Fruit fly (Drosophila melanogaster) whole organism, prepupa: Measurements from ENCODE around the gene Art1.
A peak's percentile ranks its signal among the peaks of the same experiment; 100 is the strongest.

Experiments used
- Blimp-1 ChIP-seq: fragments of 200-800 bp; sonication (Bioruptor generic); optimal IDR thresholded peaks from 3 replicates; lab custom pipeline; 2017; ENCODE audit warnings: missing biosample characterization, missing genetic modification characterization, mild to moderate bottlenecking, moderate library complexity, missing genetic modification reagents
- CG10669 ChIP-seq: fragments of 200-800 bp; sonication (Bioruptor generic); optimal IDR thresholded peaks from 3 replicates; lab custom pipeline; 2018; ENCODE audit warnings: missing biosample characterization, mild to moderate bottlenecking, missing genetic modification characterization, moderate library complexity
- CG11294 ChIP-seq: fragments of 200-800 bp; sonication (Bioruptor generic); IDR thresholded peaks from 2 replicates; pipeline ENCODE4 v1.3.6; 2022; ENCODE audit warnings: missing biosample characterization, missing genetic modification characterization
- CG11762 ChIP-seq: fragments of 200-800 bp; sonication (Bioruptor generic); optimal IDR thresholded peaks from 3 replicates; lab custom pipeline; 2016; ENCODE audit warnings: missing biosample characterization, missing genetic modification characterization; ENCODE audit not compliant: insufficient read depth
- CG15336 ChIP-seq: fragments of 200-800 bp; sonication (Bioruptor generic); IDR thresholded peaks from 2 replicates; pipeline ENCODE4 v1.3.6; 2022; ENCODE audit warnings: missing biosample characterization, missing genetic modification characterization
- CG3032 ChIP-seq: fragments of 200-800 bp; optimal IDR thresholded peaks from 2 replicates; lab custom pipeline; 2019; ENCODE audit warnings: missing biosample characterization, mild to moderate bottlenecking, missing genetic modification characterization, moderate library complexity
- CG31627 ChIP-seq: fragments of 200-800 bp; sonication (Bioruptor generic); optimal IDR thresholded peaks from 3 replicates; lab custom pipeline; 2016; ENCODE audit warnings: missing biosample characterization, missing genetic modification characterization
- CG32006 ChIP-seq: fragments of 200-800 bp; sonication (Bioruptor generic); optimal IDR thresholded peaks from 3 replicates; lab custom pipeline; 2017; ENCODE audit warnings: missing biosample characterization, mild to moderate bottlenecking, missing genetic modification characterization
- CG3919 ChIP-seq: fragments of 200-800 bp; sonication (Bioruptor generic); optimal IDR thresholded peaks from 3 replicates; lab custom pipeline; 2016; ENCODE audit warnings: missing biosample characterization, missing genetic modification characterization
- CG6163 ChIP-seq: fragments of 200-800 bp; sonication (Bioruptor generic); IDR thresholded peaks from 3 replicates; pipeline ENCODE4 v1.3.6; 2022; ENCODE audit warnings: missing biosample characterization, missing genetic modification characterization
- CG6792 ChIP-seq: fragments of 200-800 bp; sonication (Bioruptor generic); optimal IDR thresholded peaks from 3 replicates; lab custom pipeline; 2016; ENCODE audit warnings: missing biosample characterization, missing genetic modification characterization
- CG7368 ChIP-seq: fragments of 200-800 bp; sonication (Bioruptor generic); optimal IDR thresholded peaks from 3 replicates; lab custom pipeline; 2016; ENCODE audit warnings: missing biosample characterization, missing genetic modification characterization
- CG8119 ChIP-seq: fragments of 200-800 bp; sonication (Bioruptor generic); IDR thresholded peaks from 3 replicates; pipeline ENCODE4 v1.3.6; 2022; ENCODE audit warnings: missing biosample characterization, missing genetic modification characterization
- CG8632 ChIP-seq: fragments of 200-800 bp; sonication (Bioruptor generic); optimal IDR thresholded peaks from 3 replicates; lab custom pipeline; 2016; ENCODE audit warnings: missing biosample characterization, missing genetic modification characterization
- Eip78C ChIP-seq: fragments of 200-800 bp; sonication (Bioruptor generic); peaks from one replicate; lab custom pipeline; 2016; ENCODE audit warnings: missing biosample characterization, missing genetic modification characterization
- Eip93F ChIP-seq: fragments of 200-800 bp; sonication (Bioruptor generic); optimal IDR thresholded peaks from 2 replicates; lab custom pipeline; 2016; ENCODE audit warnings: missing biosample characterization, mild to moderate bottlenecking, missing genetic modification characterization
- Ets21C ChIP-seq: fragments of 200-800 bp; sonication (Bioruptor generic); optimal IDR thresholded peaks from 3 replicates; lab custom pipeline; 2016; ENCODE audit warnings: missing biosample characterization, missing genetic modification characterization
- Ets96B ChIP-seq: fragments of 200-800 bp; optimal IDR thresholded peaks from 2 replicates; lab custom pipeline; 2019; ENCODE audit warnings: missing biosample characterization, mild to moderate bottlenecking, missing genetic modification characterization, moderate library complexity
- Gug ChIP-seq: fragments of 200-800 bp; sonication (Bioruptor generic); IDR thresholded peaks from 2 replicates; pipeline ENCODE4 v1.3.6; 2022; ENCODE audit warnings: missing biosample characterization, missing genetic modification characterization
- Hr38 ChIP-seq: sonication (Bioruptor generic); optimal IDR thresholded peaks from 2 replicates; lab custom pipeline; 2016; ENCODE audit warnings: missing biosample characterization, missing genetic modification characterization
- Hr4 ChIP-seq: fragments of 200-800 bp; sonication (Bioruptor generic); optimal IDR thresholded peaks from 3 replicates; lab custom pipeline; 2016; ENCODE audit warnings: missing biosample characterization, missing genetic modification characterization
- Lpt ChIP-seq: fragments of 200-800 bp; sonication (Bioruptor generic); optimal IDR thresholded peaks from 3 replicates; lab custom pipeline; 2016; ENCODE audit warnings: missing biosample characterization, missing genetic modification characterization
- Met ChIP-seq: fragments of 200-800 bp; sonication (Bioruptor generic); optimal IDR thresholded peaks from 3 replicates; lab custom pipeline; 2016; ENCODE audit warnings: missing biosample characterization, missing genetic modification characterization
- Smox ChIP-seq: fragments of 200-800 bp; sonication (Bioruptor generic); optimal IDR thresholded peaks from 3 replicates; lab custom pipeline; 2016; ENCODE audit warnings: missing biosample characterization, missing genetic modification characterization
- Sox102F ChIP-seq: fragments of 200-800 bp; sonication (Bioruptor generic); optimal IDR thresholded peaks from 2 replicates; lab custom pipeline; 2016; ENCODE audit warnings: missing biosample characterization, mild to moderate bottlenecking, missing genetic modification characterization
- Sox14 ChIP-seq: fragments of 200-800 bp; sonication (Bioruptor generic); optimal IDR thresholded peaks from 3 replicates; lab custom pipeline; 2016; ENCODE audit warnings: missing biosample characterization, missing genetic modification characterization
- Sox15 ChIP-seq: fragments of 200-800 bp; sonication (Bioruptor generic); optimal IDR thresholded peaks from 3 replicates; lab custom pipeline; 2016; ENCODE audit warnings: missing biosample characterization, missing genetic modification characterization
- achi ChIP-seq: fragments of 200-800 bp; sonication (Bioruptor generic); optimal IDR thresholded peaks from 3 replicates; lab custom pipeline; 2016; ENCODE audit warnings: missing biosample characterization, missing genetic modification characterization
- acj6 ChIP-seq: fragments of 200-800 bp; sonication (Bioruptor generic); optimal IDR thresholded peaks from 3 replicates; lab custom pipeline; 2016; ENCODE audit warnings: missing biosample characterization, missing genetic modification characterization
- cyc ChIP-seq: fragments of 200-800 bp; sonication (Bioruptor generic); optimal IDR thresholded peaks from 3 replicates; lab custom pipeline; 2016; ENCODE audit warnings: missing biosample characterization, missing genetic modification characterization
- eg ChIP-seq: fragments of 200-800 bp; sonication (Bioruptor generic); IDR thresholded peaks from 3 replicates; pipeline ENCODE4 v1.3.6; 2022; ENCODE audit warnings: missing biosample characterization, missing genetic modification characterization
- fkh ChIP-seq: fragments of 200-800 bp; sonication (Bioruptor generic); optimal IDR thresholded peaks from 3 replicates; lab custom pipeline; 2017; ENCODE audit warnings: missing biosample characterization, mild to moderate bottlenecking, missing genetic modification characterization, moderate library complexity
- lz ChIP-seq: fragments of 200-800 bp; sonication (Bioruptor generic); optimal IDR thresholded peaks from 3 replicates; lab custom pipeline; 2016; ENCODE audit warnings: missing biosample characterization, missing genetic modification characterization
- net ChIP-seq: fragments of 200-800 bp; sonication (Bioruptor generic); optimal IDR thresholded peaks from 3 replicates; lab custom pipeline; 2016; ENCODE audit warnings: missing biosample characterization, missing genetic modification characterization
- pdm3 ChIP-seq: fragments of 200-800 bp; sonication (Bioruptor generic); optimal IDR thresholded peaks from 3 replicates; lab custom pipeline; 2016; ENCODE audit warnings: missing biosample characterization, missing genetic modification characterization
- spab ChIP-seq: fragments of 200-800 bp; sonication (Bioruptor generic); optimal IDR thresholded peaks from 2 replicates; lab custom pipeline; 2017; ENCODE audit warnings: missing biosample characterization, mild to moderate bottlenecking, missing genetic modification characterization, missing genetic modification reagents
- svp ChIP-seq: fragments of 200-800 bp; sonication (Bioruptor generic); peaks from one replicate; lab custom pipeline; 2016; ENCODE audit warnings: missing biosample characterization, missing genetic modification characterization
- topi ChIP-seq: fragments of 200-800 bp; sonication (Bioruptor generic); optimal IDR thresholded peaks from 3 replicates; lab custom pipeline; 2016; ENCODE audit warnings: missing biosample characterization, missing genetic modification characterization

Art1 gene

dm6 chr3R:10760966-10761855, 26.8 kb downstream of the Art1 start, which contains the start of the genes MED7 and Cap-H2 (continued):
- peak; percentile 65 for TF ChIP-seq Gug (GFP tag; lab: Robert Waterston, UW)
- TF ChIP-seq fkh = no peak
- no peak for TF ChIP-seq Hr38 (GFP tag; lab: Kevin White, UChicago)
- peak; percentile 73 for TF ChIP-seq CG6163 (GFP tag; lab: Robert Waterston, UW)
- TF ChIP-seq Sox14 (GFP tag; lab: Kevin White, UChicago) = peak; percentile 76
- TF ChIP-seq Blimp-1 (GFP tag; lab: Kevin White, UChicago) = no peak
- no peak for TF ChIP-seq svp (GFP tag; lab: Kevin White, UChicago)
- no peak for TF ChIP-seq CG10669 (GFP tag; lab: Kevin White, UChicago)
- TF ChIP-seq lz (GFP tag; lab: Kevin White, UChicago) = peak; percentile 81
- TF ChIP-seq CG11762 (GFP tag; lab: Kevin White, UChicago) = peak; percentile 33
- TF ChIP-seq Hr4 (GFP tag; lab: Kevin White, UChicago) = peak; percentile 78
- peak; percentile 62 for TF ChIP-seq Sox15
- TF ChIP-seq Eip93F (GFP tag; lab: Kevin White, UChicago) = no peak
- TF ChIP-seq CG15336 (GFP tag; lab: Robert Waterston, UW) = no peak
- TF ChIP-seq CG3032 (tag; lab: Kevin White, UChicago) = no peak
- no peak for TF ChIP-seq net (GFP tag; lab: Kevin White, UChicago)
- TF ChIP-seq CG6792 (GFP tag; lab: Kevin White, UChicago) = no peak
- TF ChIP-seq CG32006 = no peak
- TF ChIP-seq pdm3 (GFP tag; lab: Kevin White, UChicago) = peak; percentile 76
- TF ChIP-seq CG8119 (GFP tag; lab: Robert Waterston, UW) = peak; percentile 44; the same call in 1 of the 3 replicates
- TF ChIP-seq cyc (GFP tag; lab: Kevin White, UChicago) = peak; percentile 77
- TF ChIP-seq spab (GFP tag; lab: Kevin White, UChicago) = no peak
- peak; percentile 61 for TF ChIP-seq CG11294 (GFP tag; lab: Robert Waterston, UW)
- peak; percentile 94 for TF ChIP-seq Eip78C
- no peak for TF ChIP-seq CG8632 (GFP tag; lab: Kevin White, UChicago)
- peak; percentile 59 for TF ChIP-seq Lpt (GFP tag; lab: Kevin White, UChicago)
- no peak for TF ChIP-seq Met (GFP tag; lab: Kevin White, UChicago)
- TF ChIP-seq Sox102F (GFP tag; lab: Kevin White, UChicago) = peak; percentile 66
- TF ChIP-seq eg (GFP tag; lab: Robert Waterston, UW) = peak; percentile 61; the same call in 1 of the 3 replicates
- TF ChIP-seq, all 60 proteins: peak for 31

dm6 chr3R:10759348-10759847, 28.6 kb downstream of the Art1 start, which contains the start of gene CG31272:
Gene CG31272 (minus strand): TSS chr3R:10759398.
- no peak for TF ChIP-seq topi (GFP tag; lab: Kevin White, UChicago)

dm6 chr3R:10755534-10755933, 32.5 kb downstream of the Art1 start, which contains the start of gene CG14691:
Gene CG14691 (minus strand): TSS chr3R:10755634.
- TF ChIP-seq CG31627 (no peak), cyc (GFP tag; lab: Kevin White, UChicago) (no peak), CG10669 (GFP tag; lab: Kevin White, UChicago) (no peak), Ets21C (no peak), Smox (GFP tag; lab: Kevin White, UChicago) (no peak), CG3919 (GFP tag; lab: Kevin White, UChicago) (no peak), topi (GFP tag; lab: Kevin White, UChicago) (no peak), CG11294 (GFP tag; lab: Robert Waterston, UW) (no peak), Hr38 (GFP tag; lab: Kevin White, UChicago) (no peak), Blimp-1 (GFP tag; lab: Kevin White, UChicago) (no peak), CG7368 (no peak), CG8119 (GFP tag; lab: Robert Waterston, UW) (no peak), achi (GFP tag; lab: Kevin White, UChicago) (no peak), Sox14 (GFP tag; lab: Kevin White, UChicago) (no peak), Ets96B (no peak), acj6 (GFP tag; lab: Kevin White, UChicago) (no peak)
